Fruit fly (Drosophila melanogaster): ENCODE data around the gene CG5273.
A peak's percentile ranks its signal among the peaks of the same experiment; 100 is the strongest.

The CG5273 gene

dm6 chrX:779344-779743, 19.9 kb downstream of the CG5273 start (continued):
- no peak for TF ChIP-seq fkh (GFP tag; optimal IDR thresholded peaks at IDR 0.05)
- TF ChIP-seq Hr38 (GFP tag; optimal IDR thresholded peaks at IDR 0.05), result no peak
- peak; percentile 38 for TF ChIP-seq cyc (GFP tag; optimal IDR thresholded peaks at IDR 0.05)
- peak; percentile 66 for TF ChIP-seq achi (GFP tag; optimal IDR thresholded peaks at IDR 0.05)
- TF ChIP-seq svp (GFP tag), result peak; percentile 87
- TF ChIP-seq Sox15 (GFP tag; optimal IDR thresholded peaks at IDR 0.05), result peak; percentile 19
- TF ChIP-seq Eip93F (GFP tag; optimal IDR thresholded peaks at IDR 0.05), result no peak
- TF ChIP-seq CG10669 (GFP tag; optimal IDR thresholded peaks at IDR 0.05), result peak; percentile 40
- peak; percentile 44 for TF ChIP-seq CG6276 (GFP tag; optimal IDR thresholded peaks at IDR 0.05)
- TF ChIP-seq CG32006 (GFP tag; optimal IDR thresholded peaks at IDR 0.05), result peak; percentile 64
- peak; percentile 36 for TF ChIP-seq Hr4 (GFP tag; optimal IDR thresholded peaks at IDR 0.05)
- peak; percentile 33 for TF ChIP-seq CG8319 (GFP tag; optimal IDR thresholded peaks at IDR 0.05)
- TF ChIP-seq CG1621 (tag; optimal IDR thresholded peaks at IDR 0.05), result peak; percentile 38
- TF ChIP-seq Sox14 (GFP tag; optimal IDR thresholded peaks at IDR 0.05), result peak; percentile 62
- TF ChIP-seq topi (GFP tag; optimal IDR thresholded peaks at IDR 0.05), result peak; percentile 67

dm6 chrX:784456-784855, 25.1 kb downstream of the CG5273 start, which contains the start of gene tw:
TSS of gene tw (plus strand) at chrX:784746.
- TF ChIP-seq CG3032 (tag; optimal IDR thresholded peaks at IDR 0.05), result peak; percentile 13
- no peak for TF ChIP-seq fd85E (GFP tag; optimal IDR thresholded peaks at IDR 0.05)
- peak; percentile 15 for TF ChIP-seq esn (GFP tag; optimal IDR thresholded peaks at IDR 0.05)

dm6 chrX:790039-790597, 30.7 kb downstream of the CG5273 start, which contains the start of gene CG13360:
TSS of gene CG13360 (minus strand) at chrX:790089.
- TF ChIP-seq spab (GFP tag; optimal IDR thresholded peaks at IDR 0.05) (no peak), CG8319 (GFP tag; optimal IDR thresholded peaks at IDR 0.05) (no peak), fd59A (GFP tag; optimal IDR thresholded peaks at IDR 0.05) (no peak), cyc (GFP tag; optimal IDR thresholded peaks at IDR 0.05) (peak; percentile 13), CG6163 (GFP tag; IDR thresholded peaks at IDR 0.05) (no peak), Sox15 (GFP tag; optimal IDR thresholded peaks at IDR 0.05) (no peak), ss (GFP tag; optimal IDR thresholded peaks at IDR 0.05) (no peak), svp (GFP tag) (peak; percentile 90), lz (GFP tag; optimal IDR thresholded peaks at IDR 0.05) (peak; percentile 22), achi (GFP tag; optimal IDR thresholded peaks at IDR 0.05) (no peak), CG10631 (GFP tag; optimal IDR thresholded peaks at IDR 0.05) (no peak), Sox102F (GFP tag; optimal IDR thresholded peaks at IDR 0.05) (no peak), CG31627 (GFP tag; optimal IDR thresholded peaks at IDR 0.05) (peak; percentile 21), CG32006 (GFP tag; optimal IDR thresholded peaks at IDR 0.05) (no peak), Hr39 (GFP tag; optimal IDR thresholded peaks at IDR 0.05) (peak; percentile 56), OdsH (GFP tag; optimal IDR thresholded peaks at IDR 0.05) (no peak), net (GFP tag; optimal IDR thresholded peaks at IDR 0.05) (no peak), salr (GFP tag; optimal IDR thresholded peaks at IDR 0.05) (no peak), Lpt (GFP tag; optimal IDR thresholded peaks at IDR 0.05) (no peak), Ets96B (tag; optimal IDR thresholded peaks at IDR 0.05) (no peak), fkh (GFP tag; optimal IDR thresholded peaks at IDR 0.05) (no peak), topi (GFP tag; optimal IDR thresholded peaks at IDR 0.05) (no peak), Smox (GFP tag; optimal IDR thresholded peaks at IDR 0.05) (no peak), CG6792 (GFP tag; optimal IDR thresholded peaks at IDR 0.05) (no peak), Eip93F (GFP tag; optimal IDR thresholded peaks at IDR 0.05) (no peak), CG6808 (GFP tag; optimal IDR thresholded peaks at IDR 0.05) (no peak), CG11902 (GFP tag; optimal IDR thresholded peaks at IDR 0.05) (no peak), CG3919 (GFP tag; optimal IDR thresholded peaks at IDR 0.05) (no peak), Hr38 (GFP tag; optimal IDR thresholded peaks at IDR 0.05) (no peak), Blimp-1 (GFP tag; optimal IDR thresholded peaks at IDR 0.05) (no peak), Met (GFP tag; optimal IDR thresholded peaks at IDR 0.05) (no peak), dac (GFP tag; optimal IDR thresholded peaks at IDR 0.05) (no peak), CG15336 (GFP tag; IDR thresholded peaks at IDR 0.05) (no peak), CG4318 (GFP tag; optimal IDR thresholded peaks at IDR 0.05) (no peak), Eip78C (GFP tag) (peak; percentile 33), CG10669 (GFP tag; optimal IDR thresholded peaks at IDR 0.05) (no peak), CG3032 (tag; optimal IDR thresholded peaks at IDR 0.05) (no peak), CG8119 (GFP tag; IDR thresholded peaks at IDR 0.05) (no peak), acj6 (GFP tag; optimal IDR thresholded peaks at IDR 0.05) (no peak), esn (GFP tag; optimal IDR thresholded peaks at IDR 0.05) (peak; percentile 31), Eip75B (GFP tag; optimal IDR thresholded peaks at IDR 0.05) (no peak)
